Worm (Caenorhabditis elegans) whole organism, young adult: ENCODE results near the gene eelo-1.

ENCODE experiments used
- K12H6.12 ChIP-seq: fragments of 200-800 bp; sonication (Bioruptor generic); optimal IDR thresholded peaks from 2 replicates; lab custom pipeline; 2018; ENCODE audit warnings: mild to moderate bottlenecking, missing genetic modification characterization, missing compliant biosample characterization
- madf-8 ChIP-seq: fragments of 200-800 bp; sonication (Bioruptor generic); conservative IDR thresholded peaks from 2 replicates; pipeline ENCODE4 v1.3.6; 2022; ENCODE audit warnings: missing genetic modification reagents, missing genetic modification characterization, missing compliant biosample characterization
- mel-28 ChIP-seq: sonication (generic microtip); optimal IDR thresholded peaks from 2 replicates; lab custom pipeline; 2016; ENCODE audit warnings: borderline replicate concordance, mild to moderate bottlenecking, missing genetic modification characterization, missing compliant biosample characterization
- nhr-90 ChIP-seq: sonication (generic microtip); optimal IDR thresholded peaks from 2 replicates; lab custom pipeline; 2016; ENCODE audit warnings: missing genotype, mild to moderate bottlenecking, missing genetic modification characterization, missing compliant biosample characterization
- sdz-38 ChIP-seq: sonication (generic microtip); optimal IDR thresholded peaks from 2 replicates; lab custom pipeline; 2016; ENCODE audit warnings: missing genotype, missing genetic modification characterization, missing compliant biosample characterization
- unc-62 ChIP-seq: fragments of 150-350 bp; optimal IDR thresholded peaks from 2 replicates; lab custom pipeline; 2014; ENCODE audit warnings: missing biosample characterization, missing genetic modification reagents, missing genetic modification characterization

DNA sequence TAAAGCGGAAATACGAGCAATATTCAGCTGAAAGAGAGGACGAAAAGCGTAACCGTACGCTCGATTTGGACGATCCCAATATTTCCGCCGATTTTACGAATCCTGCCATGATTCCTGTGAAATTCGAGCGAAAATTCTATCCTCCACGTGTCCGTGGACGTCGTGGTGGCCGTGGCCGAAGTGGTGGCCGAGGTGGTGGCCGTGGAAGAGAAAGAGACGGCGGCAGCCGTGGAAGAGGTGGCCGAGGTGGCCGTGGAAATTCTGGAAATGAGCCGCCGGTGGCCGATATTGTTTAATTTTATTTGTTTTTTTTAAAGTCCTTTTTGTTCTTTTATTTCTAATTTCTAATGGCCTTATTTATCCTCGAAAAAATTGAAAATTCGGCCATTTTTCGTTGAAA is 50.1 kb downstream of the eelo-1 start:
- TF ChIP-seq nhr-90 (tag; lab: Kevin White, UChicago) (no peak), K12H6.12 (tag; lab: Kevin White, UChicago) (no peak), mel-28 (tag; lab: Kevin White, UChicago) (no peak), sdz-38 (tag; lab: Kevin White, UChicago) (no peak), madf-8 (no peak), unc-62 (GFP tag; lab: Kevin White, UChicago) (no peak)
